Fruit fly (Drosophila melanogaster): ENCODE data around the gene Skp2.

Skp2 gene

DNA sequence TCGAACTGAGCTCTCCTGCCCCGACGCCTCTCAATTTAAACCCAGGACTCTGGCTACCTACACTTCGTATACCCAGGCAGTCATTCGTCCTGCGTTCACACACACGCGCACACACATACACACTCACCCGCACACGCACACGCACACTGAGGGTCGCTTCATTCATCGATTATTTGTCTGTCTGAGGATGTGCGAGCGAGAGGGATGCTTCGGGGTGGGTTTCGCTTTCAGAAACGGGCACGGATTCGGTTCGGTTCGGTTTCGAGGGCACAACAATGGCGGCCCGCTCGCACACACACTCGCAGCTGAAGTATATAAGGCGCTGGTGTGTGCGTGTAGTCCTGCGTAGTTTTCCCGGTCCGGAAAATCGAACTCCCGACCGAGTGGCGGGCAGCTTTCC is 9.2 kb upstream of the Skp2 start, which contains the start of gene hkb (continued):
- no peak for TF ChIP-seq Hand (GFP tag; optimal IDR thresholded peaks at IDR 0.05)
- peak; percentile 89 for TF ChIP-seq gsb-n (tag; optimal IDR thresholded peaks at IDR 0.05)
- TF ChIP-seq D (optimal IDR thresholded peaks at IDR 0.05): peak; percentile 66
- TF ChIP-seq D (GFP tag; optimal IDR thresholded peaks at IDR 0.05): no peak
- no peak for TF ChIP-seq gem (tag; optimal IDR thresholded peaks at IDR 0.05)
- TF ChIP-seq Sry-β (GFP tag; optimal IDR thresholded peaks at IDR 0.05): no peak
- no peak for TF ChIP-seq CG10654 (GFP tag; optimal IDR thresholded peaks at IDR 0.05)
- TF ChIP-seq Nf-YB (GFP tag; optimal IDR thresholded peaks at IDR 0.05): peak; percentile 94
- no peak for TF ChIP-seq PHDP (tag; optimal IDR thresholded peaks at IDR 0.05)
- TF ChIP-seq Deaf1 (tag; optimal IDR thresholded peaks at IDR 0.05): peak; percentile 91
- peak; percentile 55 for TF ChIP-seq zen (tag; optimal IDR thresholded peaks at IDR 0.05)
- no peak for TF ChIP-seq jumu (GFP tag; optimal IDR thresholded peaks at IDR 0.05)
- TF ChIP-seq CG8089 (GFP tag; optimal IDR thresholded peaks at IDR 0.05): no peak
- TF ChIP-seq wor (GFP tag; IDR thresholded peaks at IDR 0.05): no peak
- TF ChIP-seq tll (GFP tag; optimal IDR thresholded peaks at IDR 0.05): peak in 1 of 2 experiments; percentile 71
- no peak for TF ChIP-seq CG18476 (GFP tag; optimal IDR thresholded peaks at IDR 0.05)
- TF ChIP-seq CG7357 (GFP tag; IDR thresholded peaks at IDR 0.05): no peak
- no peak for TF ChIP-seq Six4 (GFP tag; optimal IDR thresholded peaks at IDR 0.05)
- peak; percentile 41 for TF ChIP-seq pros (GFP tag; optimal IDR thresholded peaks at IDR 0.05)
- TF ChIP-seq onecut (GFP tag; IDR thresholded peaks at IDR 0.05): peak; percentile 98
- no peak for TF ChIP-seq CG13296 (GFP tag; optimal IDR thresholded peaks at IDR 0.05)
- no peak for TF ChIP-seq CG17612 (GFP tag; IDR thresholded peaks at IDR 0.05)

DNA sequence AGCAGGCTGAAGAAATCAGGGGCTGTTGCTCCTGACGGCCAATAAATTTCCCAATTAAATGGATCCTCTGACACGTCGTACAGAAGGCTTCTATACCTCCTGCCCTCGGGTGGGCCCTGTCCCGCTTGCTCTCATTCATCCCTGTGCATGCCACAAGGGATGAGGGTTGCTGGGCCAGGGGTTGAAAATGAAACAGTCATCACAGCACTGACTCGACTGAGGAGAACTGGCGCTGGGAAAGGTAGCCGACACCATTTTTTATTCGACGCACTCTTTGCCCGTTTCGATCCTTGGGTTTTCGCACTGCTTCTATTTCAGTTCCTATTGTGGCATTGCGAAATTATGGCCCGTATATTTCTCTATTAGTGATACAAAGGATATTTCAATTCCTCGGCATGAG is 3.7 kb upstream of the Skp2 start:
- TF ChIP-seq E2f2 (GFP tag; IDR thresholded peaks at IDR 0.05): no peak
- TF ChIP-seq Nf-YC (tag; optimal IDR thresholded peaks at IDR 0.05): peak; percentile 76
- no peak for TF ChIP-seq lmd (GFP tag; IDR thresholded peaks at IDR 0.05)
- peak; percentile 71 for TF ChIP-seq zen (tag; optimal IDR thresholded peaks at IDR 0.05)
- TF ChIP-seq seq (GFP tag; IDR thresholded peaks at IDR 0.05): peak; percentile 92
- peak; percentile 72 for TF ChIP-seq D (optimal IDR thresholded peaks at IDR 0.05)
- TF ChIP-seq D (GFP tag; optimal IDR thresholded peaks at IDR 0.05): no peak
- peak; percentile 80 for TF ChIP-seq Nf-YB (GFP tag; optimal IDR thresholded peaks at IDR 0.05)
- TF ChIP-seq dati (GFP tag; IDR thresholded peaks at IDR 0.05): no peak
- peak; percentile 25 for TF ChIP-seq Ets65A (GFP tag)
- no peak for TF ChIP-seq inv (GFP tag; IDR thresholded peaks at IDR 0.05; ENCODE audit: partially characterized antibody)
- TF ChIP-seq hkb (optimal IDR thresholded peaks at IDR 0.05): no peak
- 0 out of 2 replicates have a peak, but pooled peaks have one; percentile 2 for TF ChIP-seq hkb (GFP tag; IDR thresholded peaks at IDR 0.05)
- TF ChIP-seq CG11085 (GFP tag; IDR thresholded peaks at IDR 0.05): no peak
- no peak for TF ChIP-seq CG1603 (tag; optimal IDR thresholded peaks at IDR 0.05)
- peak; percentile 19 for TF ChIP-seq pros (GFP tag; optimal IDR thresholded peaks at IDR 0.05)
- no peak for TF ChIP-seq ERR (GFP tag; optimal IDR thresholded peaks at IDR 0.05)
- peak; percentile 17 for TF ChIP-seq cg (GFP tag; optimal IDR thresholded peaks at IDR 0.05)
- no peak for TF ChIP-seq br (optimal IDR thresholded peaks at IDR 0.05)
- no peak for TF ChIP-seq Dll (GFP tag; IDR thresholded peaks at IDR 0.05; ENCODE audit: partially characterized antibody)
- no peak for TF ChIP-seq pb (GFP tag; optimal IDR thresholded peaks at IDR 0.05)
- no peak for TF ChIP-seq NfI (GFP tag; optimal IDR thresholded peaks at IDR 0.05)
- no peak for TF ChIP-seq ttk (GFP tag; IDR thresholded peaks at IDR 0.05)
- peak; percentile 28 for TF ChIP-seq CG1832 (GFP tag; optimal IDR thresholded peaks at IDR 0.05)
- no peak for TF ChIP-seq CG18011 (GFP tag; optimal IDR thresholded peaks at IDR 0.05)
- TF ChIP-seq Chrac-16 (GFP tag; optimal IDR thresholded peaks at IDR 0.05): no peak
